Worm (Caenorhabditis elegans): ENCODE measurements around the gene M03C11.3.
A peak's percentile ranks its signal among the peaks of the same experiment; 100 is the strongest.

Gene M03C11.3

DNA sequence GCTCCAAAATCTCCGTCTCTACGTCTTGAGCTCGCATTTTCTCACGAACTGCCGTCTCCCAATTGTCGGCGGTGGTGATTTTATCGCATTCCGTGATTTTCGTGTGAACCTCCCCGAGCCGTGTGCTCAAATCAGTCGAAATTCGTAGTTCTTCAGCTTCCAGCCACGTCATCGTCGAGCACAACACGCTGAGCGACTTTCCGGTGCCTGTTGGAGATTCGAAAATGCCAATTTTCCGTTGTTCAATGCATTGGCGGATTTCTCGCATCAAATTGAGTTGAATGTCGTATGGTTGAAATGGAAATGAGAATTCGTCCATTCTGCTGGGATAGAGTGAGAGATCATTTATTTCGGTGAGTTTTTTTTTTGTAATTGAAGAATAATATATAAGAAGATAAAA lies at the start of gene M03C11.3, which contains the start of gene chl-1:
Gene M03C11.3, plus strand, starts transcription at position 153 of the 400 bp plus-strand sequence.
Gene chl-1, minus strand, starts transcription at position 323 of the 400 bp plus-strand sequence.
- TF ChIP-seq lin-39 (tag; optimal IDR thresholded peaks at IDR 0.05), result no peak
- TF ChIP-seq ceh-82 (tag; optimal IDR thresholded peaks at IDR 0.05), result no peak
- no peak for TF ChIP-seq ZK546.5 (tag; optimal IDR thresholded peaks at IDR 0.05)
- TF ChIP-seq nhr-11 (tag; optimal IDR thresholded peaks at IDR 0.05), result no peak
- no peak for TF ChIP-seq nhr-12 (tag; optimal IDR thresholded peaks at IDR 0.05)
- TF ChIP-seq R02D3.7 (tag; optimal IDR thresholded peaks at IDR 0.05), result no peak
- no peak for TF ChIP-seq nhr-237 (tag; optimal IDR thresholded peaks at IDR 0.05)
- TF ChIP-seq nhr-77 (tag; optimal IDR thresholded peaks at IDR 0.05), result no peak
- TF ChIP-seq elt-1 (tag; optimal IDR thresholded peaks at IDR 0.05), result no peak
- TF ChIP-seq unc-55 (GFP tag; optimal IDR thresholded peaks at IDR 0.05), result no peak
- TF ChIP-seq dmd-4 (tag; optimal IDR thresholded peaks at IDR 0.05), result no peak
- TF ChIP-seq mab-5 (tag; optimal IDR thresholded peaks at IDR 0.05), result no peak
- TF ChIP-seq mbf-1 (tag; optimal IDR thresholded peaks at IDR 0.05), result no peak

ce11 chrIII:10355382-10355781 lies 49.5 kb upstream of the M03C11.3 start, which contains the start of gene spp-1:
Gene spp-1, minus strand, starts transcription at chrIII:10355668.
- TF ChIP-seq crh-2 (tag; optimal IDR thresholded peaks at IDR 0.05), result peak; percentile 38
- peak; percentile 75 for TF ChIP-seq fos-1 (tag; optimal IDR thresholded peaks at IDR 0.05)
- TF ChIP-seq sma-9 (GFP tag; optimal IDR thresholded peaks at IDR 0.05), result peak; percentile 54
- no peak for TF ChIP-seq sma-9 (tag; optimal IDR thresholded peaks at IDR 0.05)
- no peak for TF ChIP-seq sem-4 (tag; optimal IDR thresholded peaks at IDR 0.05)
- peak; percentile 37 for TF ChIP-seq gmeb-1 (tag; optimal IDR thresholded peaks at IDR 0.05)

DNA sequence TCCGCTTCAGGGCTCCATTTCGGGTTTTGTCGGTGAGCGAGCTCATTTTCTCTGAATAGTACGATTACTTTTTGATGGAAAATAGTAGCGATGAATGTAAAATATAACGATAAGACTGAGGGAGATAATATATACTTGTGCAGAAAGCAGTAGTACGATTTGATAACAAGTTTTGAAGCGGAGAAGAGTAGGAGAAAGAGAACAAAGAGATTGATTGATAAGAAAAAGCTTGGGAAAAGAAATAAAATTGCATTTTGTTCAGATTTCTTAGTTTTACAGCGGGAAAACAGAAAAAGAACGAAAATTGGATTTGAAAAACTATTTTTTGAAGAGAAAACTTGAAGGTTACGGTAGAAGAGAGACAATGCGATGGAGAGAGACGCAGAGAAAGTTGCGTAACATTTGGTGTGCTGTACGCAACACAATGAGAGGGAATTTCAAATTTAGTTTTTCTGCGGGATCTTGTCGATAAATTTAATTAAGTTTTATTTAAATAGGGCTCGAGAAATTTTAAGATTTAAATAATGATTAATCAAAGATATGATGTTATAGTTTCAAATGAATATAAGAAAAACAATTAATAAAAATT lies 47.2 kb upstream of the M03C11.3 start, which contains the start of gene umps-1:
Gene umps-1, minus strand, starts transcription at position 51 of the 589 bp plus-strand sequence.
- TF ChIP-seq sma-9 (GFP tag; optimal IDR thresholded peaks at IDR 0.05), result peak; percentile 69
- TF ChIP-seq sma-9 (tag; optimal IDR thresholded peaks at IDR 0.05), result no peak
- TF ChIP-seq elt-1 (tag; optimal IDR thresholded peaks at IDR 0.05), result no peak
- peak; percentile 74 for TF ChIP-seq snpc-4 (tag; optimal IDR thresholded peaks at IDR 0.05)
- peak; percentile 80 for TF ChIP-seq sma-3 (GFP tag; optimal IDR thresholded peaks at IDR 0.05)
- TF ChIP-seq lin-11 (tag; optimal IDR thresholded peaks at IDR 0.05), result no peak
- no peak for TF ChIP-seq alr-1 (tag; optimal IDR thresholded peaks at IDR 0.05)
- peak; percentile 50 for TF ChIP-seq fos-1 (tag; optimal IDR thresholded peaks at IDR 0.05)
- no peak for TF ChIP-seq nhr-25 (tag; optimal IDR thresholded peaks at IDR 0.05)
- peak; percentile 74 for TF ChIP-seq sem-4 (tag; optimal IDR thresholded peaks at IDR 0.05)
- TF ChIP-seq nhr-77 (tag; optimal IDR thresholded peaks at IDR 0.05), result no peak
- peak; percentile 50 for TF ChIP-seq nhr-6 (tag; optimal IDR thresholded peaks at IDR 0.05)
- peak; percentile 93 to 99 for TF ChIP-seq lsy-2 (tag; optimal IDR thresholded peaks at IDR 0.05)
- TF ChIP-seq ceh-16 (tag; optimal IDR thresholded peaks at IDR 0.05), result no peak
- no peak for TF ChIP-seq dmd-4 (tag; optimal IDR thresholded peaks at IDR 0.05)
- no peak for TF ChIP-seq nhr-23 (tag; optimal IDR thresholded peaks at IDR 0.05)
- no peak for TF ChIP-seq ztf-11 (tag; optimal IDR thresholded peaks at IDR 0.05)
- peak; percentile 72 for TF ChIP-seq C34F6.9 (tag; optimal IDR thresholded peaks at IDR 0.05)
- TF ChIP-seq mab-5 (tag; optimal IDR thresholded peaks at IDR 0.05), result peak; percentile 34
- peak; percentile 82 for TF ChIP-seq unc-55 (GFP tag; optimal IDR thresholded peaks at IDR 0.05)
- peak; percentile 37 for TF ChIP-seq F13H6.1 (tag; optimal IDR thresholded peaks at IDR 0.05)
- peak; percentile 98 for TF ChIP-seq gmeb-1 (tag; optimal IDR thresholded peaks at IDR 0.05)
- peak; percentile 63 for TF ChIP-seq nhr-129 (tag; optimal IDR thresholded peaks at IDR 0.05)
- TF ChIP-seq ZK546.5 (tag; optimal IDR thresholded peaks at IDR 0.05), result no peak
- peak; percentile 85 for TF ChIP-seq crh-2 (tag; optimal IDR thresholded peaks at IDR 0.05)
- TF ChIP-seq lin-13 (GFP tag; optimal IDR thresholded peaks at IDR 0.05), result peak; percentile 72
- peak; percentile 71 for TF ChIP-seq nhr-21 (tag; optimal IDR thresholded peaks at IDR 0.05)

- TF ChIP-seq lin-39 (tag; optimal IDR thresholded peaks at IDR 0.05) (no peak), crh-2 (tag; optimal IDR thresholded peaks at IDR 0.05) (peak; percentile 6), C34F6.9 (tag; optimal IDR thresholded peaks at IDR 0.05) (peak; percentile 31), nhr-77 (tag; optimal IDR thresholded peaks at IDR 0.05) (no peak), mdl-1 (tag; optimal IDR thresholded peaks at IDR 0.05) (no peak), aly-2 (tag; optimal IDR thresholded peaks at IDR 0.05) (no peak), unc-62 (GFP tag; optimal IDR thresholded peaks at IDR 0.05) (no peak), Y55F3AM.14 (GFP tag; optimal IDR thresholded peaks at IDR 0.05) (no peak), nhr-12 (tag; optimal IDR thresholded peaks at IDR 0.05) (no peak), ceh-16 (tag; optimal IDR thresholded peaks at IDR 0.05) (no peak), blmp-1 (tag; optimal IDR thresholded peaks at IDR 0.05; ENCODE audit: insufficient read depth) (no peak), nhr-23 (tag; optimal IDR thresholded peaks at IDR 0.05) (no peak), peb-1 (tag; optimal IDR thresholded peaks at IDR 0.05) (no peak), elt-1 (tag; optimal IDR thresholded peaks at IDR 0.05) (no peak), sma-3 (GFP tag; optimal IDR thresholded peaks at IDR 0.05) (no peak), ztf-4 (tag; optimal IDR thresholded peaks at IDR 0.05) (no peak)
These were observed 46.1 kb upstream of the M03C11.3 start for ce11 chrIII:10358751-10359150.
